Worm (Caenorhabditis elegans) whole organism, mixed stage, embryonic: Measurements from ENCODE around the gene pgp-6.

Experiments
- ceh-43 ChIP-seq: fragments of 200-800 bp; sonication (Bioruptor generic); optimal IDR thresholded peaks from 2 replicates; lab custom pipeline; 2018; ENCODE audit warnings: mild to moderate bottlenecking, missing genetic modification characterization, moderate library complexity, missing compliant biosample characterization
- ham-2 ChIP-seq: fragments of 200-800 bp; sonication (Bioruptor generic); optimal IDR thresholded peaks from 2 replicates; lab custom pipeline; 2018; ENCODE audit warnings: mild to moderate bottlenecking, missing genetic modification characterization, missing compliant biosample characterization
- nhr-237 ChIP-seq: fragments of 150-350 bp; optimal IDR thresholded peaks from 2 replicates; lab custom pipeline; 2014; ENCODE audit warnings: missing biosample characterization, missing genetic modification characterization
- snpc-4 ChIP-seq: fragments of 150-350 bp; optimal IDR thresholded peaks from 2 replicates; lab custom pipeline; 2014; ENCODE audit warnings: missing biosample characterization, missing genetic modification characterization
- ztf-11 ChIP-seq: fragments of 150-350 bp; optimal IDR thresholded peaks from 2 replicates; lab custom pipeline; 2014; ENCODE audit warnings: missing biosample characterization, missing genetic modification characterization

DNA sequence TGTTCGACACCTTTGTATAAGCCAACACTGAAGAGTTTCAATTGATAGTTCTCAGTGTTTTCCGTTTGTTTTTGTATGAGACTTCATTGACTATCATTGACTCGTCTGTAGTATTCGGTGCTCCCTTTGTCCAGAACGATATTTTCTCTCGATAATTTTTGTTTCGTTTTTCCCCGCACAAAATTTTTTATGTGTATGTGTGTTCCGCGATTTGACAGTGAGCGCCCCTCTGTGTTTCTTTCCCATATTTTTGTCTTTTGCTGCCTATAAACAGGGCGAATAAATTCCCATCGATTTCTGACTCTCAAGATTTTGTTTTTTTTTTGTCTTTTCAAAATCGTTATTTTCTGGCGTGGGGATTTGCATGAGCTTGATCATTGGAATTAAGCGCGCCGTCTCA, 6.0 kb upstream of the pgp-6 start, which contains the start of gene T21E8.7:
- TF ChIP-seq ztf-11: no peak
- no peak for TF ChIP-seq nhr-237 (tag; lab: Kevin White, UChicago)
- no peak for TF ChIP-seq ham-2
- TF ChIP-seq snpc-4 (tag; lab: Kevin White, UChicago): no peak
- TF ChIP-seq ceh-43 (GFP tag; lab: Kevin White, UChicago): no peak
